Fruit fly (Drosophila melanogaster): ENCODE results near the gene B4.

Gene B4

dm6 chr2L:13547738-13548726 is 1.1 kb downstream of the B4 start (continued):
- no peak for TF ChIP-seq CG6854 (GFP tag; optimal IDR thresholded peaks at IDR 0.05)
- no peak for TF ChIP-seq ro (GFP tag; IDR thresholded peaks at IDR 0.05)
- peak; percentile 21 for TF ChIP-seq HmgZ (tag; optimal IDR thresholded peaks at IDR 0.05)
- no peak for TF ChIP-seq ash1 (GFP tag; optimal IDR thresholded peaks at IDR 0.05)
- TF ChIP-seq al (GFP tag; IDR thresholded peaks at IDR 0.05), result no peak
- TF ChIP-seq CG1792 (GFP tag; optimal IDR thresholded peaks at IDR 0.05), result peak; percentile 23
- peak; percentile 69 for TF ChIP-seq CG18262 (tag; optimal IDR thresholded peaks at IDR 0.05)
- no peak for TF ChIP-seq CG31365 (tag; optimal IDR thresholded peaks at IDR 0.05)
- TF ChIP-seq pros (GFP tag; optimal IDR thresholded peaks at IDR 0.05), result no peak
- no peak for TF ChIP-seq cato (GFP tag; optimal IDR thresholded peaks at IDR 0.05; ENCODE audit: borderline replicate concordance)
- TF ChIP-seq Trl (optimal IDR thresholded peaks at IDR 0.05), result no peak
- peak; percentile 33 for TF ChIP-seq Trl (GFP tag; optimal IDR thresholded peaks at IDR 0.05)
- no peak for TF ChIP-seq oc (tag; optimal IDR thresholded peaks at IDR 0.05)
- peak; percentile 35 for TF ChIP-seq Oli (tag; optimal IDR thresholded peaks at IDR 0.05)
- TF ChIP-seq insv (GFP tag; optimal IDR thresholded peaks at IDR 0.05), result no peak
- peak; percentile 24 for TF ChIP-seq CG13296 (GFP tag; optimal IDR thresholded peaks at IDR 0.05)

dm6 chr2L:13545678-13546077 is 3.5 kb downstream of the B4 start:
- TF ChIP-seq chinmo (GFP tag; IDR thresholded peaks at IDR 0.05; ENCODE audit: partially characterized antibody) (0 out of 4 replicates have a peak, but pooled peaks have one; percentile 67), Drgx (GFP tag; IDR thresholded peaks at IDR 0.05) (peak; percentile 59), Deaf1 (tag; optimal IDR thresholded peaks at IDR 0.05) (peak; percentile 79), bsh (GFP tag; optimal IDR thresholded peaks at IDR 0.05) (peak in 1 of 2 experiments; percentile 95), CG13894 (tag; optimal IDR thresholded peaks at IDR 0.05) (peak; percentile 92), CG1603 (tag; optimal IDR thresholded peaks at IDR 0.05) (no peak), Med (GFP tag) (peak; percentile 22), sens (GFP tag) (peak; percentile 69), nom (GFP tag; optimal IDR thresholded peaks at IDR 0.05) (peak; percentile 98), grn (GFP tag; optimal IDR thresholded peaks at IDR 0.05) (no peak), corto (GFP tag; optimal IDR thresholded peaks at IDR 0.05) (no peak), gcm2 (GFP tag; optimal IDR thresholded peaks at IDR 0.05) (no peak), vvl (GFP tag; IDR thresholded peaks at IDR 0.05) (0 out of 2 replicates have a peak, but pooled peaks have one; percentile 16), Aef1 (GFP tag; IDR thresholded peaks at IDR 0.05) (0 out of 3 replicates have a peak, but pooled peaks have one; percentile 14), CG2199 (GFP tag; IDR thresholded peaks at IDR 0.05) (peak; percentile 89; the same call in 2 of the 3 replicates), Atf-2 (GFP tag; optimal IDR thresholded peaks at IDR 0.05) (no peak), sqz (GFP tag; optimal IDR thresholded peaks at IDR 0.05) (peak; percentile 82)

- TF ChIP-seq sens (GFP tag), result peak; percentile 50
- TF ChIP-seq CG1024 (GFP tag; IDR thresholded peaks at IDR 0.05), result no peak
- TF ChIP-seq CG12769 (tag; optimal IDR thresholded peaks at IDR 0.05), result no peak
Observed at dm6 chr2L:13542476-13542875, 6.7 kb downstream of the B4 start, which contains the start of gene CG9263. Gene CG9263, minus strand, starts transcription at chr2L:13542576.

All from whole organism, embryonic.